Fruit fly (Drosophila melanogaster) whole organism: ENCODE results near the gene CG12499.

Experiments used
- CG8478 ChIP-seq: fragments of >200 bp; optimal IDR thresholded peaks from 2 replicates; lab custom pipeline; 2018; ENCODE audit warnings: inconsistent platforms
- Dll ChIP-seq: fragments of >200 bp; optimal IDR thresholded peaks from 2 replicates; lab custom pipeline; 2017
- EcR ChIP-seq, 2 experiments: fragments of >200 bp; optimal IDR thresholded peaks; 2 replicates each; lab custom pipeline; 2017; ENCODE audit warnings: missing biosample characterization in 2 of 2, missing genetic modification characterization in 2 of 2, missing genetic modification reagents in 2 of 2
- pan ChIP-seq: fragments of >200 bp; optimal IDR thresholded peaks from 2 replicates; lab custom pipeline; 2017
- psq ChIP-seq: fragments of >200 bp; optimal IDR thresholded peaks from 2 replicates; lab custom pipeline; 2017
- usp ChIP-seq: fragments of >200 bp; optimal IDR thresholded peaks from 2 replicates; lab custom pipeline; 2017; ENCODE audit warnings: missing biosample characterization, missing genetic modification characterization, mixed read lengths

- TF ChIP-seq psq = no peak
- TF ChIP-seq usp (GFP tag; lab: Kevin White, UChicago) = no peak
- peak; percentile 44 for TF ChIP-seq CG8478
- TF ChIP-seq pan (lab: Kevin White, UChicago) = no peak
- TF ChIP-seq Dll (lab: Kevin White, UChicago) = no peak
- no peak for TF ChIP-seq EcR (GFP tag; optimal IDR thresholded peaks at IDR 0.05; lab: Kevin White, UChicago)
Measured at dm6 chr3R:22397068-22397700, 49.2 kb downstream of the CG12499 start.
